Worm (Caenorhabditis elegans) whole organism, L1 larva: ENCODE results near the gene glb-11.

Experiments used
- F16B12.6 ChIP-seq: fragments of 150-350 bp; optimal IDR thresholded peaks from 2 replicates; lab custom pipeline; 2014; ENCODE audit warnings: missing biosample characterization, missing genetic modification characterization
- ama-1 ChIP-seq: fragments of 150-350 bp; optimal IDR thresholded peaks from 2 replicates; lab custom pipeline; 2014
- blmp-1 ChIP-seq: fragments of 150-350 bp; optimal IDR thresholded peaks from 2 replicates; lab custom pipeline; 2014; ENCODE audit warnings: missing biosample characterization, missing genetic modification characterization
- ceh-63 ChIP-seq: fragments of 200-800 bp; sonication (Bioruptor generic); optimal IDR thresholded peaks from 2 replicates; lab custom pipeline; 2018; ENCODE audit warnings: mild to moderate bottlenecking, missing genetic modification characterization, missing compliant biosample characterization
- ceh-82 ChIP-seq, 3 experiments: fragments of 150-350 bp in 1 of 3; sonication (generic microtip) in 2 of 3; optimal IDR thresholded peaks; 2 replicates each; lab custom pipeline; 2014 to 2017; ENCODE audit warnings: missing biosample characterization in 3 of 3, missing genetic modification characterization in 3 of 3
- dpl-1 ChIP-seq, 3 experiments: fragments of 150-350 bp in 2 of 3; sonication (generic microtip) in 1 of 3; optimal IDR thresholded peaks; 2 replicates each; lab custom pipeline; 2014 to 2017; ENCODE audit warnings: missing biosample characterization in 3 of 3, missing genetic modification characterization in 3 of 3, missing genetic modification reagents in 3 of 3
- dsc-1 ChIP-seq: sonication (generic microtip); optimal IDR thresholded peaks from 2 replicates; lab custom pipeline; 2016; ENCODE audit warnings: mild to moderate bottlenecking, missing genetic modification characterization, missing compliant biosample characterization
- efl-1 ChIP-seq, 4 experiments: fragments of 150-350 bp; optimal IDR thresholded peaks in 3 of 4; peaks in 1 of 4; 1 replicate in 1 of 4; 2 replicates in 3 of 4; lab custom pipeline; 2014; ENCODE audit warnings: missing biosample characterization in 2 of 4, missing genetic modification characterization in 2 of 4, missing genetic modification reagents in 2 of 4
- egl-27 ChIP-seq, 2 experiments: fragments of 150-350 bp in 1 of 2; sonication (generic microtip); optimal IDR thresholded peaks; 3 replicates each; lab custom pipeline; 2017 to 2018; ENCODE audit warnings: missing biosample characterization in 2 of 2, missing genetic modification characterization in 2 of 2, missing genetic modification reagents in 2 of 2
- elt-2 ChIP-seq: sonication (generic microtip); optimal IDR thresholded peaks from 2 replicates; lab custom pipeline; 2016; ENCODE audit warnings: missing genetic modification characterization, mild to moderate bottlenecking, inconsistent platforms, missing compliant biosample characterization, missing genetic modification reagents
- elt-3 ChIP-seq, 6 experiments: fragments of 150-350 bp in 1 of 6; sonication (generic microtip); optimal IDR thresholded peaks; 2 replicates each; lab custom pipeline; 2017 to 2018; ENCODE audit warnings: missing biosample characterization in 6 of 6, missing genetic modification characterization in 6 of 6, inconsistent platforms in 1 of 6
- fkh-4 ChIP-seq: sonication (generic microtip); optimal IDR thresholded peaks from 2 replicates; lab custom pipeline; 2016; ENCODE audit warnings: missing compliant biosample characterization, missing genetic modification characterization, borderline replicate concordance
- fkh-8 ChIP-seq: sonication (generic microtip); optimal IDR thresholded peaks from 2 replicates; lab custom pipeline; 2016; ENCODE audit warnings: mild to moderate bottlenecking, missing genetic modification characterization, missing compliant biosample characterization
- fos-1 ChIP-seq: fragments of 150-350 bp; optimal IDR thresholded peaks from 2 replicates; lab custom pipeline; 2014; ENCODE audit warnings: missing biosample characterization, missing genetic modification characterization
- hlh-17 ChIP-seq: fragments of 200-800 bp; sonication (Bioruptor generic); optimal IDR thresholded peaks from 2 replicates; lab custom pipeline; 2018; ENCODE audit warnings: missing genetic modification characterization, mild to moderate bottlenecking, missing compliant biosample characterization, moderate library complexity, borderline replicate concordance
- hlh-4 ChIP-seq: sonication (generic microtip); optimal IDR thresholded peaks from 2 replicates; lab custom pipeline; 2016; ENCODE audit warnings: mild to moderate bottlenecking, missing genetic modification characterization, missing compliant biosample characterization
- lin-13 ChIP-seq: fragments of 150-350 bp; optimal IDR thresholded peaks from 2 replicates; lab custom pipeline; 2014; ENCODE audit warnings: missing biosample characterization, missing genetic modification reagents, missing genetic modification characterization
- lin-14 ChIP-seq: fragments of 200-800 bp; sonication (Bioruptor generic); optimal IDR thresholded peaks from 2 replicates; lab custom pipeline; 2018; ENCODE audit warnings: mild to moderate bottlenecking, missing genetic modification characterization, moderate library complexity, missing compliant biosample characterization
- lin-35 ChIP-seq, 2 experiments: fragments of 150-350 bp; optimal IDR thresholded peaks; 2 replicates each; lab custom pipeline; 2014; ENCODE audit warnings: missing biosample characterization in 2 of 2, missing genetic modification characterization in 2 of 2, missing genetic modification reagents in 2 of 2
- lin-39 ChIP-seq: fragments of 150-350 bp; optimal IDR thresholded peaks from 2 replicates; lab custom pipeline; 2014; ENCODE audit warnings: missing biosample characterization, missing genetic modification reagents, missing genetic modification characterization
- lsy-2 ChIP-seq, 2 experiments: fragments of 150-350 bp; optimal IDR thresholded peaks; 2 replicates each; lab custom pipeline; 2014; ENCODE audit warnings: missing biosample characterization in 2 of 2, missing genetic modification characterization in 2 of 2
- mdl-1 ChIP-seq, 2 experiments: fragments of 150-350 bp; optimal IDR thresholded peaks; 2 replicates each; lab custom pipeline; 2014 to 2017; ENCODE audit warnings: missing biosample characterization in 2 of 2, missing genetic modification characterization in 2 of 2, inconsistent platforms in 1 of 2
- mef-2 ChIP-seq: fragments of 150-350 bp; optimal IDR thresholded peaks from 2 replicates; lab custom pipeline; 2014; ENCODE audit warnings: missing biosample characterization, missing genetic modification characterization
- nhr-19 ChIP-seq: fragments of 200-800 bp; sonication (Bioruptor generic); conservative IDR thresholded peaks from 2 replicates; pipeline ENCODE4 v1.3.6; 2022; ENCODE audit warnings: missing genetic modification characterization, missing compliant biosample characterization
- nhr-237 ChIP-seq: fragments of 150-350 bp; optimal IDR thresholded peaks from 2 replicates; lab custom pipeline; 2014; ENCODE audit warnings: missing biosample characterization, missing genetic modification characterization
- nhr-47 ChIP-seq: sonication (generic microtip); optimal IDR thresholded peaks from 2 replicates; lab custom pipeline; 2016; ENCODE audit warnings: mild to moderate bottlenecking, missing genetic modification characterization, moderate library complexity, missing compliant biosample characterization
- nhr-71 ChIP-seq: sonication (generic microtip); optimal IDR thresholded peaks from 2 replicates; lab custom pipeline; 2016; ENCODE audit warnings: mild to moderate bottlenecking, missing genetic modification characterization, moderate library complexity, missing compliant biosample characterization
- nhr-84 ChIP-seq: sonication (generic microtip); optimal IDR thresholded peaks from 2 replicates; lab custom pipeline; 2017; ENCODE audit warnings: missing biosample characterization, missing genetic modification characterization
- nhr-90 ChIP-seq: sonication (generic microtip); optimal IDR thresholded peaks from 2 replicates; lab custom pipeline; 2016; ENCODE audit warnings: mild to moderate bottlenecking, missing genetic modification characterization, missing compliant biosample characterization; ENCODE audit not compliant: poor library complexity
- pax-3 ChIP-seq: fragments of 200-800 bp; sonication (Bioruptor generic); optimal IDR thresholded peaks from 2 replicates; lab custom pipeline; 2018; ENCODE audit warnings: mild to moderate bottlenecking, missing genetic modification characterization, moderate library complexity, missing compliant biosample characterization
- pqm-1 ChIP-seq: sonication (generic microtip); optimal IDR thresholded peaks from 3 replicates; lab custom pipeline; 2017; ENCODE audit warnings: missing biosample characterization, missing genetic modification characterization
- rnt-1 ChIP-seq: sonication (generic microtip); optimal IDR thresholded peaks from 2 replicates; lab custom pipeline; 2016; ENCODE audit warnings: mild to moderate bottlenecking, missing genetic modification characterization, moderate library complexity, missing compliant biosample characterization
- skn-1 ChIP-seq: fragments of 150-350 bp; optimal IDR thresholded peaks from 2 replicates; lab custom pipeline; 2014; ENCODE audit warnings: missing biosample characterization, missing genetic modification characterization
- snpc-4 ChIP-seq: fragments of 150-350 bp; optimal IDR thresholded peaks from 2 replicates; lab custom pipeline; 2014; ENCODE audit warnings: missing biosample characterization, missing genetic modification characterization
- snu-23 ChIP-seq: sonication (generic microtip); optimal IDR thresholded peaks from 2 replicates; lab custom pipeline; 2016; ENCODE audit warnings: missing genetic modification characterization, missing compliant biosample characterization
- sox-4 ChIP-seq: sonication (generic microtip); optimal IDR thresholded peaks from 2 replicates; lab custom pipeline; 2016; ENCODE audit warnings: missing genetic modification characterization, missing compliant biosample characterization
- swsn-7 ChIP-seq: sonication (generic microtip); optimal IDR thresholded peaks from 2 replicates; lab custom pipeline; 2016; ENCODE audit warnings: missing genetic modification characterization, missing compliant biosample characterization
- unc-30 ChIP-seq: sonication (generic microtip); optimal IDR thresholded peaks from 2 replicates; lab custom pipeline; 2017; ENCODE audit warnings: missing biosample characterization, missing genetic modification characterization
- vab-15 ChIP-seq: sonication (generic microtip); optimal IDR thresholded peaks from 2 replicates; lab custom pipeline; 2017; ENCODE audit warnings: missing genotype, mild to moderate bottlenecking, missing genetic modification characterization, missing compliant biosample characterization
- xbp-1 ChIP-seq: sonication (generic microtip); optimal IDR thresholded peaks from 2 replicates; lab custom pipeline; 2016; ENCODE audit warnings: missing genetic modification characterization, missing compliant biosample characterization
- zag-1 ChIP-seq: fragments of 150-350 bp; optimal IDR thresholded peaks from 2 replicates; lab custom pipeline; 2014; ENCODE audit warnings: missing biosample characterization, missing genetic modification characterization
- zip-4 ChIP-seq: fragments of 200-800 bp; sonication (Bioruptor generic); optimal IDR thresholded peaks from 2 replicates; lab custom pipeline; 2018; ENCODE audit warnings: mild to moderate bottlenecking, missing genetic modification characterization, moderate library complexity, missing compliant biosample characterization
- ztf-11 ChIP-seq, 2 experiments: sonication (generic microtip); optimal IDR thresholded peaks; 2 replicates each; lab custom pipeline; 2016 to 2017; ENCODE audit warnings: missing genetic modification characterization in 2 of 2, missing biosample characterization in 1 of 2, missing compliant biosample characterization in 1 of 2

The glb-11 gene

DNA sequence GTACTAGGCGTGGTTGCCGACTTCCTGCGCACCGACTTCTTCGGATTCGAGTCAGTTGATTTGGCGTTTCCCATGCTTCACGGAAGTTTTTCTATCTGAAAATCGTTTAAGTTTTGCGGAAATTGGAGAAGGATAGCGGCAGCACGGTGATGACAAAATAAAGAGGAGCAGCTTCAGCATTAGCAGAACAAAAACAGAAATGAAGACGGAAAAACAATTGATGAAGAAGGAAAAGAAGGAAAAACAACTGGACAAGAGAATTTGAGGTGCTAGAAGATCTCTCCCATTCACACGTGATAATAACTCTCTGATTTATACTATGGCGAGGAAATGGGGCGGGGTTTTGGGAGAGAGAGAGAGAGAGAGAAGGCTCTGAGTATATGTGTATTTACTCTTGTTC, at the start of gene glb-11:
TSS of gene glb-11 (minus strand) at position 101 of the 400 bp plus-strand sequence.
- TF ChIP-seq elt-2 (tag; lab: Kevin White, UChicago) (no peak), mef-2 (tag; lab: Kevin White, UChicago) (no peak), fkh-4 (no peak), lsy-2 (tag; optimal IDR thresholded peaks at IDR 0.05; lab: Kevin White, UChicago) (no peak), lin-39 (tag; lab: Kevin White, UChicago) (no peak), hlh-4 (tag; lab: Kevin White, UChicago) (no peak), nhr-47 (tag; lab: Kevin White, UChicago) (no peak), fkh-8 (peak; percentile 21), ama-1 (no peak), ceh-63 (GFP tag; lab: Kevin White, UChicago) (no peak), nhr-90 (tag; lab: Kevin White, UChicago) (no peak), lin-35 (GFP tag; optimal IDR thresholded peaks at IDR 0.05; lab: Kevin White, UChicago) (no peak), F16B12.6 (no peak), lin-13 (no peak), efl-1 (optimal IDR thresholded peaks at IDR 0.05; lab: Kevin White, UChicago) (no peak), efl-1 (GFP tag; optimal IDR thresholded peaks at IDR 0.05 in 1 of 2; lab: Kevin White, UChicago) (peak in 1 of 2 experiments; percentile 71), dsc-1 (peak; percentile 6), rnt-1 (tag; lab: Kevin White, UChicago) (no peak), lin-14 (GFP tag; lab: Kevin White, UChicago) (no peak), skn-1 (tag; lab: Kevin White, UChicago) (no peak)
- TF ChIP-seq, all 84 proteins: peak for 3

DNA sequence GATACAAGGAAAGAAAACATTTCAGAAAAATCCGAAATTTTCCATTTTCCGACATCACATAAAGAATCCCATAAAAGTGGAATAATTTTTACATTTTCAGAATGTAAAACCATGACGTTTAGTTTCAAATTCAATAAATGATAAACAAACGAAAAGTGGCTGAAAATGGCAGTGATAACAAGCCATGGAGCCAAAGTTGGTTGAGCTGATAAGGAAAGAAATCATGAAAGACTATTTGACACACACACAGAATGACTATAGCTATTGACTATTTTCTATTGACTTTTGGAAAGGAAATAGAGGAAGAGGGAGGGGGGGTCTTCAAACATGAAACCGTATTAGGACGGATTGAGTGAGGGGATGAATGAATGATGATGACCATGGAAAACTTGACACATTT, 47.8 kb upstream of the glb-11 start:
- no peak for TF ChIP-seq elt-3 (tag; optimal IDR thresholded peaks at IDR 0.05; lab: Kevin White, UChicago)
- peak in 1 of 2 experiments; percentile 32 for TF ChIP-seq lin-35 (GFP tag; optimal IDR thresholded peaks at IDR 0.05; lab: Kevin White, UChicago)
- TF ChIP-seq pqm-1 (tag; lab: Kevin White, UChicago), result peak; percentile 68
- no peak for TF ChIP-seq F16B12.6
- peak; percentile 54 for TF ChIP-seq elt-2 (tag; lab: Kevin White, UChicago)

DNA sequence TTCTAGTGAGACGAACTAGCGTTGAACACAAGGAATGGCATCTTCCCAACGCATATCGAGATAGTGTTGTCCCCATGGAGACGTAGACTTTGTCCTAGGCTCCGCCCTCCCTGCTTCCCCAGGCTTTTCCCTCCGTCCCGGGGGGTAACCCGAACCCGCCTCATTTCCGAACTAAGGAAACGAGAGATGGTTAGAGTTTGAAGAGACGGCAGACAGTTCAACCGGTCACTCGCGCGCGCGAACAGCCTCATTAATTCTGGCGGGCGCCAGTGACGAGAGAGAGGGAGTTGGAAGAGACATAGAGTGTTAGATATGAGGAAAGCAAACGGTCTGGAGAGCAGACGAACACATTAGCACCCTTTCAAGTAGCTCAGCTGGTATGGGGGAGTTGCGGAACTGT, 45.3 kb upstream of the glb-11 start:
- TF ChIP-seq pqm-1 (tag; lab: Kevin White, UChicago), result no peak
- peak in 1 of 2 experiments; percentile 47 for TF ChIP-seq ztf-11 (tag; optimal IDR thresholded peaks at IDR 0.05; lab: Kevin White, UChicago)
- no peak for TF ChIP-seq unc-30
- TF ChIP-seq lin-14 (GFP tag; lab: Kevin White, UChicago), result peak; percentile 66
- no peak for TF ChIP-seq fos-1 (tag; lab: Kevin White, UChicago)
- TF ChIP-seq efl-1 (optimal IDR thresholded peaks at IDR 0.05; lab: Kevin White, UChicago), result no peak
- TF ChIP-seq efl-1 (GFP tag; optimal IDR thresholded peaks at IDR 0.05 in 1 of 2; lab: Kevin White, UChicago), result peak in 1 of 2 experiments; percentile 76

DNA sequence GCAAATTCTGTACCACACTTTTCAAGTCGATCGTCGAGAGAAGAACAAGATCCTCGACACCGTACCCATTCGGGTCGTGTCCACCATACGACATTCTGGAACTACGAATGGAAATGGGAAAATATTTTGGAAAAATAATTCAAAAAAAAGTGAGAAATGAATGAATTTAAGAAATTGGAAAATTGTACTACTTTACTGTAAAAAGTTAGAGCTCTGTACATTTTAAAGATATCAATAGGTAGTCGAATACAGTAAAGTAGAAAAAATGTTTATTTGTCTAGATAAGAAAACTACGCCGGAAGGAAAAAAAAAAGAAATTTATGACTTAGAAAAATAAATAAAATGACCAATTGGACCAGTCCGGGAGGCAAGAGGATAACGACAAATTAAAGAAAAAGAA, 44.8 kb upstream of the glb-11 start, which contains the start of gene hum-5:
TSS of gene hum-5 (minus strand) at position 101 of the 400 bp plus-strand sequence.
- TF ChIP-seq lin-14 (GFP tag; lab: Kevin White, UChicago) (no peak), swsn-7 (tag; lab: Kevin White, UChicago) (no peak), sox-4 (tag; lab: Kevin White, UChicago) (no peak), xbp-1 (tag; lab: Kevin White, UChicago) (no peak)

DNA sequence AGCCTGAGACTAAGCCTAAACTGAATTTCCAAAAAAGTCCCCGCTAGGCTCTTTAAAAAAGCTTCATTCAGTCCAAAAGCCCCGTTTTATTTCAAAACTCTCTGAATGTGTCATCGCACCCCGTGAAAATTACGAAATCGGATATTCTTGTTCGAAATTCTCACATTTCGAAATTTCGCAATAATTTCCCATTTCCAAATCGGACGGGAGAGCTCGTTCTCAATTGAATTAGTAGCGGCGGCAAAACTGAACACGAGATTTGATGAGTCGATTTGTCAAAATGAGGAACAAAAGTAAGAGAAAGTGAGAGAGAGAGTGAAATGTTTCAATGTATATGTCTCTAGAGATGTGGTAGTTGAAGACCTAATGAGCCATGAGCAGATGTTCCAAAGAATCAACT, 43.0 kb upstream of the glb-11 start:
- no peak for TF ChIP-seq nhr-19 (GFP tag; lab: Robert Waterston, UW)
- TF ChIP-seq egl-27 (tag; optimal IDR thresholded peaks at IDR 0.05; lab: Kevin White, UChicago), result peak in 1 of 2 experiments; percentile 19
- peak; percentile 18 for TF ChIP-seq nhr-71 (tag; lab: Kevin White, UChicago)
- TF ChIP-seq zip-4 (GFP tag; lab: Kevin White, UChicago), result peak; percentile 34
- TF ChIP-seq skn-1 (tag; lab: Kevin White, UChicago), result peak; percentile 44
- no peak for TF ChIP-seq snu-23
- no peak for TF ChIP-seq hlh-17 (GFP tag; lab: Kevin White, UChicago)
- no peak for TF ChIP-seq nhr-237 (tag; lab: Kevin White, UChicago)
- peak; percentile 62 for TF ChIP-seq lin-14 (GFP tag; lab: Kevin White, UChicago)
- peak in 1 of 3 experiments; percentile 30 for TF ChIP-seq ceh-82 (tag; optimal IDR thresholded peaks at IDR 0.05; lab: Kevin White, UChicago)
- TF ChIP-seq zag-1, result no peak
- no peak for TF ChIP-seq unc-30
- no peak for TF ChIP-seq vab-15 (tag; lab: Kevin White, UChicago)
- no peak for TF ChIP-seq snpc-4 (tag; lab: Kevin White, UChicago)
- TF ChIP-seq pax-3 (tag; lab: Kevin White, UChicago), result no peak
- no peak for TF ChIP-seq F16B12.6
- peak; percentile 1 for TF ChIP-seq blmp-1 (tag; lab: Kevin White, UChicago)
- no peak for TF ChIP-seq swsn-7 (tag; lab: Kevin White, UChicago)
- no peak for TF ChIP-seq nhr-84 (tag; lab: Kevin White, UChicago)
- TF ChIP-seq dpl-1 (GFP tag; optimal IDR thresholded peaks at IDR 0.05; lab: Kevin White, UChicago), result no peak
- no peak for TF ChIP-seq mdl-1 (tag; optimal IDR thresholded peaks at IDR 0.05; lab: Kevin White, UChicago)
- TF ChIP-seq elt-3 (tag; optimal IDR thresholded peaks at IDR 0.05; lab: Kevin White, UChicago), result no peak
